Worm (Caenorhabditis elegans): ENCODE measurements around the gene acc-4.
"Not testable (repeated sequence)": the region's sequence is repeated elsewhere in the genome, so short reads cannot be mapped to it uniquely, and the experiment has no call there.

Gene acc-4

DNA sequence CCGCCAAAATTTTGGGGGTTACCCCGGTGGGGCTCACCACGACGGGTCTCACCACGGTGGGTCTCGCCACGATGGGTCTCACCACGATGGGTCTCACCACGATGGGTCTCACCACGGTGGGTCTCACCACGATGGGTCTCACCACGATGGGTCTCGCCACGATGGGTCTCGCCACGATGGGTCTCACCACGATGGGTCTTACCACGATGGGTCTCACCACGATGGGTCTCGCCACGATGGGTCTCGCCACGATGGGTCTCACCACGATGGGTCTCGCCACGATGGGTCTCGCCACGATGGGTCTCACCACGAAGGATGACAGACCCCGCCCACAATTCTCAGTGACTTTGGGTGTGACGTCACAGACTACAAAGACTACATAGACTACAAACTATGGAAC is 35.7 kb downstream of the acc-4 start:
- TF ChIP-seq arid-1 (GFP tag; conservative IDR thresholded peaks at IDR 0.05), result 0 out of 2 replicates have a peak, but pooled peaks have one; percentile 5
- peak; percentile 93 for TF ChIP-seq set-16 (GFP tag; IDR thresholded peaks at IDR 0.05)
- TF ChIP-seq madf-5 (GFP tag; IDR thresholded peaks at IDR 0.05), result 0 out of 4 replicates have a peak, but pooled peaks of 1 of the 2 experiments have one; percentile 52
- TF ChIP-seq T26A8.4 (GFP tag; IDR thresholded peaks at IDR 0.05), result 0 out of 2 replicates have a peak, but pooled peaks have one; percentile 16
- TF ChIP-seq tra-1 (GFP tag; IDR thresholded peaks at IDR 0.05), result 0 out of 2 replicates have a peak, but pooled peaks have one; percentile 42
- TF ChIP-seq F26F4.8 (GFP tag; conservative IDR thresholded peaks at IDR 0.05), result 0 out of 2 replicates have a peak, but pooled peaks have one; percentile 46
- TF ChIP-seq Y48G9A.11 (GFP tag; IDR thresholded peaks at IDR 0.05), result peak; percentile 45; the same call in 1 of the 2 replicates
- TF ChIP-seq snpc-1.2 (GFP tag; IDR thresholded peaks at IDR 0.05), result peak; percentile 51; the same call in 1 of the 2 replicates
- TF ChIP-seq dmd-8 (GFP tag; IDR thresholded peaks at IDR 0.05), result 0 out of 2 replicates have a peak, but pooled peaks have one; percentile 69
- peak; percentile 58; the same call in 1 of the 2 replicates for TF ChIP-seq F44E2.7 (GFP tag; IDR thresholded peaks at IDR 0.05)
- peak; percentile 19; the same call in 1 of the 2 replicates for TF ChIP-seq php-3 (GFP tag; IDR thresholded peaks at IDR 0.05)

DNA sequence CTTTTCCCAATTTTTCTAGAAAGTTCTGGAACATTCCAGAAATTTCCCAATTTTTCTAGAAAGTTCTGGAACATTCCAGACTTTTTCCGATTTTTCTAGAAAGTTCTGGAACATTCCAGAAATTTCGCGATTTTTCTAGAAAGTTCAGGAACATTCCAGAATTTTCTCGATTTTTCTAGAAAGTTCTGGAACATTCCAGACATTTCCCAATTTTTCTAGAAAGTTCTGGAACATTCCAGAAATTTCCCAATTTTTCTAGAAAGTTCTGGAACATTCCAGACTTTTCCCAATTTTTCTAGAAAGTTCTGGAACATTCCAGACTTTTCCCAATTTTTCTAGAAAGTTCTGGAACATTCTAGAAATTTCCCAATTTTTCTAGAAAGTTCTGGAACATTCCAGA is 36.5 kb downstream of the acc-4 start:
- TF ChIP-seq snpc-1.2 (GFP tag; IDR thresholded peaks at IDR 0.05) (peak; percentile 65), pha-4 (GFP tag; IDR thresholded peaks at IDR 0.05) (peak; percentile 81), set-16 (GFP tag; IDR thresholded peaks at IDR 0.05) (0 out of 2 replicates have a peak, but pooled peaks have one; percentile 6), lim-7 (GFP tag; IDR thresholded peaks at IDR 0.05) (0 out of 2 replicates have a peak, but pooled peaks have one; percentile 44), lin-38 (GFP tag; IDR thresholded peaks at IDR 0.05) (peak; percentile 48), lin-1 (GFP tag; IDR thresholded peaks at IDR 0.05) (0 out of 2 replicates have a peak, but pooled peaks have one; percentile 18), Y75B8A.6 (GFP tag; IDR thresholded peaks at IDR 0.05) (0 out of 2 replicates have a peak, but pooled peaks have one; percentile 22), zfp-3 (GFP tag; conservative IDR thresholded peaks at IDR 0.05) (0 out of 2 replicates have a peak, but pooled peaks have one; percentile 62), madf-5 (GFP tag; IDR thresholded peaks at IDR 0.05) (0 out of 4 replicates have a peak, but pooled peaks of 1 of the 2 experiments have one; percentile 61), vab-7 (GFP tag; IDR thresholded peaks at IDR 0.05) (peak; percentile 57; the same call in 1 of the 2 replicates), egl-43 (GFP tag; IDR thresholded peaks at IDR 0.05) (peak; percentile 65; the same call in 1 of the 2 replicates), arid-1 (GFP tag; conservative IDR thresholded peaks at IDR 0.05) (peak; percentile 63; the same call in 1 of the 2 replicates), saeg-2 (GFP tag; IDR thresholded peaks at IDR 0.05) (0 out of 2 replicates have a peak, but pooled peaks have one; percentile 38), ceh-44 (GFP tag; IDR thresholded peaks at IDR 0.05) (0 out of 2 replicates have a peak, but pooled peaks have one; percentile 41), php-3 (GFP tag; IDR thresholded peaks at IDR 0.05) (0 out of 2 replicates have a peak, but pooled peaks have one; percentile 21), F26F4.8 (GFP tag; conservative IDR thresholded peaks at IDR 0.05) (0 out of 2 replicates have a peak, but pooled peaks have one; percentile 55), Y105C5A.15 (GFP tag; IDR thresholded peaks at IDR 0.05) (0 out of 2 replicates have a peak, but pooled peaks have one; percentile 26), Y48G9A.11 (GFP tag; IDR thresholded peaks at IDR 0.05) (peak; percentile 59; the same call in 1 of the 2 replicates), mdt-29 (GFP tag; IDR thresholded peaks at IDR 0.05) (peak; percentile 95), tra-1 (GFP tag; IDR thresholded peaks at IDR 0.05) (peak; percentile 31; the same call in 1 of the 2 replicates)
- TF ChIP-seq pha-4 (tag; optimal IDR thresholded peaks at IDR 0.05), result not testable (repeated sequence)

DNA sequence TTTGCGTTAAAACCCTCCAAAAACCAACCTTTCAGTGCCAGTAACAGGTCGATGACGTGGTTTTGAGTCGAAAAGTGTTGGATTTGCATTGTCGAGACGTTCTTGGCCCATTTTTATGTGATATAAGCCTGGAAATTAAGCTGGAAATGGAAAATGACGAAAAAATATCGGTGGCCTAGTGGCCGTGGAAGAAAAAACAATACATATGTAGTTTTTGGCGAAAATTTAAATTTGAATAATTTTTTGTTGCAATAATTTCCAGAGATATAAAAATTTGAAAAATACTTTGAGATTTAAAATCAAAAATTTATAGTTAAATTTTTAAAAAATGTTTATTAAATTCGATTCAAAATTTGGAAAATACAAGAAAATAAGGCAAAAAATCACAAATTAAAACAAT is 44.5 kb downstream of the acc-4 start, which contains the start of gene ciao-2B:
Gene ciao-2B (minus strand): TSS at position 130 of the 400 bp plus-strand sequence.
- peak; percentile 80 for TF ChIP-seq dpl-1 (GFP tag; optimal IDR thresholded peaks at IDR 0.05)
- TF ChIP-seq skn-1 (tag; optimal IDR thresholded peaks at IDR 0.05), result no peak
- TF ChIP-seq ZK546.5 (tag; optimal IDR thresholded peaks at IDR 0.05), result no peak
- TF ChIP-seq mes-2 (tag; optimal IDR thresholded peaks at IDR 0.05; ENCODE audit: poor library complexity, severe bottlenecking), result peak; percentile 88
- TF ChIP-seq lsy-2 (tag; optimal IDR thresholded peaks at IDR 0.05), result peak in 1 of 2 experiments; percentile 69
- TF ChIP-seq attf-4 (tag; optimal IDR thresholded peaks at IDR 0.05), result no peak
- TF ChIP-seq mxl-2 (GFP tag; conservative IDR thresholded peaks at IDR 0.05), result no peak
- TF ChIP-seq madf-5 (GFP tag; IDR thresholded peaks at IDR 0.05), result no peak
- TF ChIP-seq pqm-1 (tag; optimal IDR thresholded peaks at IDR 0.05), result no peak
- TF ChIP-seq nhr-77 (tag; optimal IDR thresholded peaks at IDR 0.05), result peak; percentile 7
- TF ChIP-seq hlh-11 (tag; optimal IDR thresholded peaks at IDR 0.05), result no peak
- TF ChIP-seq hif-1 (tag; optimal IDR thresholded peaks at IDR 0.05), result peak in 1 of 2 experiments; percentile 64
- TF ChIP-seq lin-1 (GFP tag; IDR thresholded peaks at IDR 0.05), result no peak
- TF ChIP-seq daf-16 (GFP tag; optimal IDR thresholded peaks at IDR 0.05), result no peak
- peak; percentile 37 for TF ChIP-seq daf-16 (tag; optimal IDR thresholded peaks at IDR 0.05)
- TF ChIP-seq dve-1 (tag; optimal IDR thresholded peaks at IDR 0.05; ENCODE audit: insufficient read depth), result no peak
- TF ChIP-seq snpc-4 (tag; optimal IDR thresholded peaks at IDR 0.05), result no peak
- TF ChIP-seq dmd-9 (GFP tag; IDR thresholded peaks at IDR 0.05), result no peak
- TF ChIP-seq lim-7 (GFP tag; IDR thresholded peaks at IDR 0.05), result no peak
- no peak for TF ChIP-seq snpc-1.2 (GFP tag; IDR thresholded peaks at IDR 0.05)
- TF ChIP-seq daf-19 (GFP tag; conservative IDR thresholded peaks at IDR 0.05), result no peak
- no peak for TF ChIP-seq dmd-8 (GFP tag; IDR thresholded peaks at IDR 0.05)
- TF ChIP-seq lin-15B (tag; optimal IDR thresholded peaks at IDR 0.05), result no peak
- no peak for TF ChIP-seq hlh-30 (tag; optimal IDR thresholded peaks at IDR 0.05; ENCODE audit: insufficient read depth)
- TF ChIP-seq ceh-44 (GFP tag; IDR thresholded peaks at IDR 0.05), result no peak
- no peak for TF ChIP-seq zag-1 (tag; optimal IDR thresholded peaks at IDR 0.05)
